Fruit fly (Drosophila melanogaster) whole organism, embryonic: ENCODE results near the gene CG9782.

Experiments used
- ATbp ChIP-seq: fragments of 200-800 bp; sonication (Bioruptor generic); optimal IDR thresholded peaks from 2 replicates; lab custom pipeline; 2017; ENCODE audit warnings: missing biosample characterization, mild to moderate bottlenecking, missing genetic modification characterization, missing genetic modification reagents
- Atf6 ChIP-seq: fragments of 200-800 bp; sonication (Bioruptor generic); IDR thresholded peaks from 2 replicates; pipeline ENCODE4 v1.3.6; 2022; ENCODE audit warnings: missing biosample characterization, missing genetic modification characterization
- CG11695 ChIP-seq: fragments of 200-800 bp; sonication (Bioruptor generic); IDR thresholded peaks from 3 replicates; pipeline ENCODE4 v1.3.6; 2022; ENCODE audit warnings: missing biosample characterization, missing genetic modification characterization
- CG12104 ChIP-seq: fragments of 200-800 bp; sonication (Bioruptor generic); optimal IDR thresholded peaks from 3 replicates; lab custom pipeline; 2016; ENCODE audit warnings: missing biosample characterization, missing genetic modification characterization
- CG14014 ChIP-seq: fragments of 200-800 bp; sonication (Bioruptor generic); IDR thresholded peaks from 2 replicates; pipeline ENCODE4 v1.3.6; 2022; ENCODE audit warnings: missing biosample characterization, missing genetic modification characterization
- CG1529 ChIP-seq: fragments of 200-800 bp; sonication (Bioruptor generic); optimal IDR thresholded peaks from 3 replicates; lab custom pipeline; 2018; ENCODE audit warnings: missing biosample characterization, missing genetic modification characterization
- CG15479 ChIP-seq: fragments of 200-800 bp; sonication (Bioruptor generic); optimal IDR thresholded peaks from 3 replicates; lab custom pipeline; 2019; ENCODE audit warnings: missing biosample characterization, mild to moderate bottlenecking, missing genetic modification characterization, moderate library complexity
- CG15514 ChIP-seq: fragments of 200-800 bp; sonication (Bioruptor generic); optimal IDR thresholded peaks from 3 replicates; lab custom pipeline; 2017; ENCODE audit warnings: missing biosample characterization, missing genetic modification characterization, mild to moderate bottlenecking, moderate library complexity, missing genetic modification reagents
- CG1647 ChIP-seq: fragments of 200-800 bp; sonication (Bioruptor generic); optimal IDR thresholded peaks from 3 replicates; lab custom pipeline; 2016; ENCODE audit warnings: missing biosample characterization, missing genetic modification characterization
- CG1792 ChIP-seq: fragments of 200-800 bp; sonication (Bioruptor generic); optimal IDR thresholded peaks from 2 replicates; lab custom pipeline; 2016; ENCODE audit warnings: missing biosample characterization, missing genetic modification characterization
- CG18011 ChIP-seq: fragments of 200-800 bp; sonication (Bioruptor generic); optimal IDR thresholded peaks from 2 replicates; lab custom pipeline; 2017; ENCODE audit warnings: missing biosample characterization, missing genetic modification characterization, mild to moderate bottlenecking, moderate library complexity, missing genotype
- CG32767 ChIP-seq: fragments of 200-800 bp; sonication (Bioruptor generic); IDR thresholded peaks from 2 replicates; pipeline ENCODE4 v1.3.6; 2022; ENCODE audit warnings: missing biosample characterization, missing genetic modification characterization
- CG34422 ChIP-seq: fragments of 200-800 bp; sonication (Bioruptor generic); IDR thresholded peaks from 3 replicates; pipeline ENCODE4 v1.3.6; 2022; ENCODE audit warnings: missing biosample characterization, missing genetic modification characterization
- CG4424 ChIP-seq: fragments of 200-800 bp; sonication (Bioruptor generic); optimal IDR thresholded peaks from 3 replicates; lab custom pipeline; 2016; ENCODE audit warnings: missing biosample characterization, missing genetic modification characterization
- CG6254 ChIP-seq: fragments of 200-800 bp; sonication (Bioruptor generic); optimal IDR thresholded peaks from 3 replicates; lab custom pipeline; 2017; ENCODE audit warnings: mild to moderate bottlenecking, missing biosample characterization, missing genetic modification reagents, missing genetic modification characterization
- CG6791 ChIP-seq: fragments of 200-800 bp; sonication (Bioruptor generic); IDR thresholded peaks from 3 replicates; pipeline ENCODE4 v1.3.6; 2022; ENCODE audit warnings: missing biosample characterization, missing genetic modification characterization; ENCODE audit not compliant: partially characterized antibody
- CG6854 ChIP-seq: fragments of 200-800 bp; sonication (Bioruptor generic); optimal IDR thresholded peaks from 3 replicates; lab custom pipeline; 2017; ENCODE audit warnings: missing biosample characterization, mild to moderate bottlenecking, missing genetic modification characterization
- CG7786 ChIP-seq: fragments of 200-800 bp; sonication (Bioruptor generic); optimal IDR thresholded peaks from 2 replicates; lab custom pipeline; 2016; ENCODE audit warnings: missing biosample characterization, missing genetic modification characterization
- CG7839 ChIP-seq: fragments of 200-800 bp; sonication (Bioruptor generic); optimal IDR thresholded peaks from 3 replicates; lab custom pipeline; 2018; ENCODE audit warnings: missing biosample characterization, mild to moderate bottlenecking, missing genetic modification characterization, moderate library complexity
- CG7963 ChIP-seq: fragments of 200-800 bp; sonication (Bioruptor generic); IDR thresholded peaks from 3 replicates; pipeline ENCODE4 v1.3.6; 2022; ENCODE audit warnings: missing biosample characterization, missing genetic modification characterization; ENCODE audit not compliant: partially characterized antibody
- CG8359 ChIP-seq: fragments of 200-800 bp; sonication (Bioruptor generic); optimal IDR thresholded peaks from 2 replicates; lab custom pipeline; 2017; ENCODE audit warnings: missing biosample characterization, mild to moderate bottlenecking, missing genetic modification characterization, borderline replicate concordance
- CTCF ChIP-seq: fragments of 200-800 bp; sonication (Bioruptor generic); optimal IDR thresholded peaks from 2 replicates; lab custom pipeline; 2017; ENCODE audit warnings: missing biosample characterization, mild to moderate bottlenecking, missing genetic modification characterization, moderate library complexity
- Dek ChIP-seq: fragments of 200-800 bp; sonication (Bioruptor generic); optimal IDR thresholded peaks from 3 replicates; lab custom pipeline; 2019; ENCODE audit warnings: missing biosample characterization, mild to moderate bottlenecking, missing genetic modification characterization, moderate library complexity
- Dfd ChIP-seq, 2 experiments: fragments of >200 bp; optimal IDR thresholded peaks; 2 replicates each; lab custom pipeline; 2017; ENCODE audit warnings: missing biosample characterization in 2 of 2, missing genetic modification characterization in 2 of 2
- Dref ChIP-seq: fragments of 200-800 bp; sonication (Bioruptor generic); IDR thresholded peaks from 2 replicates; pipeline ENCODE4 v1.3.6; 2022; ENCODE audit warnings: missing biosample characterization, missing genetic modification characterization
- Gug ChIP-seq: fragments of 200-800 bp; sonication (Bioruptor generic); IDR thresholded peaks from 4 replicates; pipeline ENCODE4 v1.3.6; 2022; ENCODE audit warnings: missing biosample characterization, missing genetic modification characterization
- HLHmδ ChIP-seq: fragments of 200-800 bp; sonication (Bioruptor generic); optimal IDR thresholded peaks from 2 replicates; lab custom pipeline; 2018; ENCODE audit warnings: missing biosample characterization, mild to moderate bottlenecking, missing genetic modification characterization, moderate library complexity
- Hey ChIP-seq: fragments of 200-800 bp; sonication (Bioruptor generic); optimal IDR thresholded peaks from 3 replicates; lab custom pipeline; 2018; ENCODE audit warnings: missing biosample characterization, mild to moderate bottlenecking, missing genetic modification characterization
- Lhr ChIP-seq: fragments of 200-800 bp; sonication (Bioruptor generic); optimal IDR thresholded peaks from 3 replicates; lab custom pipeline; 2017; ENCODE audit warnings: mild to moderate bottlenecking, missing biosample characterization, missing genetic modification reagents, missing genetic modification characterization
- Meics ChIP-seq: fragments of 200-800 bp; sonication (Bioruptor generic); optimal IDR thresholded peaks from 2 replicates; lab custom pipeline; 2017; ENCODE audit warnings: missing biosample characterization, mild to moderate bottlenecking, missing genetic modification characterization
- Nf-YB ChIP-seq: fragments of 200-800 bp; sonication (Bioruptor generic); optimal IDR thresholded peaks from 3 replicates; lab custom pipeline; 2019; ENCODE audit warnings: missing biosample characterization, mild to moderate bottlenecking, missing genetic modification characterization, moderate library complexity
- Nf-YC ChIP-seq: fragments of 200-800 bp; optimal IDR thresholded peaks from 3 replicates; lab custom pipeline; 2019; ENCODE audit warnings: missing biosample characterization, mild to moderate bottlenecking, missing genetic modification characterization, moderate library complexity
- Optix ChIP-seq: fragments of 200-800 bp; sonication (Bioruptor generic); IDR thresholded peaks from 3 replicates; pipeline ENCODE4 v1.3.6; 2022; ENCODE audit warnings: missing biosample characterization, missing genetic modification characterization
- Pdp1 ChIP-seq, 2 experiments: fragments of 200-800 bp; sonication (Bioruptor generic); optimal IDR thresholded peaks; 3 replicates each; lab custom pipeline; 2016; ENCODE audit warnings: missing biosample characterization in 2 of 2, missing genetic modification characterization in 2 of 2, mild to moderate bottlenecking in 1 of 2, moderate library complexity in 1 of 2
- Ravus ChIP-seq: fragments of 200-800 bp; sonication (Bioruptor generic); IDR thresholded peaks from 2 replicates; pipeline ENCODE4 v1.3.6; 2022; ENCODE audit warnings: missing biosample characterization, missing genetic modification characterization
- Sox102F ChIP-seq: fragments of 200-800 bp; sonication (Bioruptor generic); optimal IDR thresholded peaks from 2 replicates; lab custom pipeline; 2018; ENCODE audit warnings: missing biosample characterization, mild to moderate bottlenecking, missing genetic modification characterization, moderate library complexity
- Spps ChIP-seq: fragments of 200-800 bp; sonication (Bioruptor generic); optimal IDR thresholded peaks from 2 replicates; lab custom pipeline; 2018; ENCODE audit warnings: missing biosample characterization, mild to moderate bottlenecking, missing genetic modification characterization
- Xbp1 ChIP-seq: fragments of 200-800 bp; sonication (Bioruptor generic); optimal IDR thresholded peaks from 3 replicates; lab custom pipeline; 2016; ENCODE audit warnings: missing biosample characterization, mild to moderate bottlenecking, missing genetic modification characterization
- aop ChIP-seq: fragments of 200-800 bp; sonication (Bioruptor generic); IDR thresholded peaks from 2 replicates; pipeline ENCODE4 v1.3.6; 2022; ENCODE audit warnings: missing biosample characterization, missing genetic modification characterization
- ara ChIP-seq: fragments of 200-800 bp; sonication (Bioruptor generic); IDR thresholded peaks from 2 replicates; pipeline ENCODE4 v1.3.6; 2022; ENCODE audit warnings: missing biosample characterization, missing genetic modification characterization
- ase ChIP-seq: fragments of 200-800 bp; sonication (Bioruptor generic); IDR thresholded peaks from 3 replicates; pipeline ENCODE4 v1.3.6; 2022; ENCODE audit warnings: missing biosample characterization, missing genetic modification characterization
- cwo ChIP-seq: fragments of 200-800 bp; sonication (Bioruptor generic); optimal IDR thresholded peaks from 3 replicates; lab custom pipeline; 2017; ENCODE audit warnings: missing biosample characterization, missing genetic modification characterization, mild to moderate bottlenecking, moderate library complexity, missing genetic modification reagents
- fd3F ChIP-seq: fragments of 200-800 bp; sonication (Bioruptor generic); optimal IDR thresholded peaks from 2 replicates; lab custom pipeline; 2018; ENCODE audit warnings: missing biosample characterization, mild to moderate bottlenecking, missing genetic modification characterization, moderate library complexity
- fd96Cb ChIP-seq: fragments of 200-800 bp; sonication (Bioruptor generic); optimal IDR thresholded peaks from 2 replicates; lab custom pipeline; 2018; ENCODE audit warnings: missing biosample characterization, mild to moderate bottlenecking, missing genetic modification characterization, moderate library complexity
- gcm2 ChIP-seq: fragments of 200-800 bp; sonication (Bioruptor generic); optimal IDR thresholded peaks from 2 replicates; lab custom pipeline; 2016; ENCODE audit warnings: missing biosample characterization, missing genetic modification characterization
- gfzf ChIP-seq: fragments of 200-800 bp; sonication (Bioruptor generic); optimal IDR thresholded peaks from 2 replicates; lab custom pipeline; 2016; ENCODE audit warnings: missing biosample characterization, mild to moderate bottlenecking, missing genetic modification characterization, moderate library complexity
- lola ChIP-seq, 3 experiments: fragments of >200 bp in 2 of 3; fragments of 200-800 bp in 1 of 3; sonication (Bioruptor generic) in 1 of 3; optimal IDR thresholded peaks; 2 replicates each; lab custom pipeline; 2017 to 2019; ENCODE audit warnings: missing biosample characterization in 3 of 3, missing genetic modification characterization in 3 of 3, mild to moderate bottlenecking in 1 of 3, moderate library complexity in 1 of 3
- luna ChIP-seq: fragments of 200-800 bp; sonication (Bioruptor generic); optimal IDR thresholded peaks from 2 replicates; lab custom pipeline; 2016; ENCODE audit warnings: missing biosample characterization, missing genetic modification characterization
- mld ChIP-seq: fragments of 200-800 bp; sonication (Bioruptor generic); IDR thresholded peaks from 3 replicates; pipeline ENCODE4 v1.3.6; 2022; ENCODE audit warnings: missing biosample characterization, missing genetic modification characterization; ENCODE audit not compliant: partially characterized antibody
- rib ChIP-seq: fragments of 200-800 bp; sonication (Bioruptor generic); IDR thresholded peaks from 2 replicates; pipeline ENCODE4 v1.3.6; 2022; ENCODE audit warnings: missing biosample characterization, missing genetic modification characterization
- run ChIP-seq: fragments of 200-800 bp; sonication (Bioruptor generic); optimal IDR thresholded peaks from 3 replicates; lab custom pipeline; 2018; ENCODE audit warnings: missing biosample characterization, mild to moderate bottlenecking, missing genetic modification characterization
- scrt ChIP-seq: fragments of 200-800 bp; sonication (Bioruptor generic); optimal IDR thresholded peaks from 2 replicates; lab custom pipeline; 2018; ENCODE audit warnings: missing biosample characterization, mild to moderate bottlenecking, missing genetic modification characterization, moderate library complexity

Gene CG9782

dm6 chrX:16587668-16588046 lies 33.7 kb downstream of the CG9782 start, which contains the start of gene CG13014 (continued):
- TF ChIP-seq gcm2 (GFP tag; lab: Kevin White, UChicago) (no peak), CG18011 (GFP tag; lab: Kevin White, UChicago) (no peak), Xbp1 (GFP tag; lab: Kevin White, UChicago) (no peak), Lhr (GFP tag; lab: Kevin White, UChicago) (no peak), CG34422 (no peak), Dref (GFP tag; lab: Robert Waterston, UW) (peak; percentile 63), CG7786 (GFP tag; lab: Kevin White, UChicago) (no peak), aop (GFP tag; lab: Robert Waterston, UW) (no peak), CG1792 (no peak), Dek (tag; lab: Kevin White, UChicago) (no peak), CG4424 (no peak), Atf6 (GFP tag; lab: Robert Waterston, UW) (no peak), Ravus (no peak), ase (GFP tag; lab: Robert Waterston, UW) (no peak), cwo (GFP tag; lab: Kevin White, UChicago) (no peak), fd96Cb (tag; lab: Kevin White, UChicago) (no peak), CG6854 (GFP tag; lab: Kevin White, UChicago) (no peak), ATbp (GFP tag; lab: Kevin White, UChicago) (no peak), CG6254 (GFP tag; lab: Kevin White, UChicago) (no peak), run (tag; lab: Kevin White, UChicago) (no peak), Optix (GFP tag; lab: Robert Waterston, UW) (no peak), HLHmδ (GFP tag; lab: Kevin White, UChicago) (no peak), CG1647 (no peak), Dfd (GFP tag; optimal IDR thresholded peaks at IDR 0.05; lab: Kevin White, UChicago) (no peak), CG6791 (GFP tag; lab: Robert Waterston, UW) (0 out of 3 replicates have a peak, but pooled peaks have one; percentile 23), Gug (no peak), Sox102F (no peak), CG12104 (GFP tag; lab: Kevin White, UChicago) (no peak), CG15479 (GFP tag; lab: Kevin White, UChicago) (no peak), rib (GFP tag; lab: Robert Waterston, UW) (no peak), CTCF (GFP tag; lab: Kevin White, UChicago) (no peak), CG1529 (GFP tag; lab: Kevin White, UChicago) (no peak), CG32767 (GFP tag; lab: Robert Waterston, UW) (no peak), CG8359 (GFP tag; lab: Kevin White, UChicago) (no peak), luna (GFP tag; lab: Kevin White, UChicago) (no peak), Hey (tag; lab: Kevin White, UChicago) (no peak), Nf-YC (no peak), Nf-YB (GFP tag; lab: Kevin White, UChicago) (no peak), CG15514 (GFP tag; lab: Kevin White, UChicago) (no peak), Pdp1 (GFP tag; optimal IDR thresholded peaks at IDR 0.05; lab: Kevin White, UChicago) (no peak), ara (GFP tag; lab: Robert Waterston, UW) (no peak), Spps (tag; lab: Kevin White, UChicago) (no peak), CG7839 (tag; lab: Kevin White, UChicago) (no peak), CG14014 (no peak), lola (GFP tag; optimal IDR thresholded peaks at IDR 0.05; lab: Kevin White, UChicago) (no peak), CG11695 (no peak), mld (GFP tag; lab: Robert Waterston, UW) (no peak), CG7963 (GFP tag; lab: Robert Waterston, UW) (no peak), scrt (GFP tag; lab: Kevin White, UChicago) (no peak), fd3F (GFP tag; lab: Kevin White, UChicago) (no peak), Meics (no peak), gfzf (GFP tag; lab: Kevin White, UChicago) (peak; percentile 65)
